Worm (Caenorhabditis elegans): ENCODE data around the gene unc-69.

The unc-69 gene

ce11 chrIII:10331232-10331631 lies 12.5 kb downstream of the unc-69 start:
- TF ChIP-seq nhr-237 (tag; optimal IDR thresholded peaks at IDR 0.05): no peak
- no peak for TF ChIP-seq unc-86 (tag; optimal IDR thresholded peaks at IDR 0.05)
- TF ChIP-seq ces-1 (GFP tag; optimal IDR thresholded peaks at IDR 0.05): no peak
- TF ChIP-seq ceh-8 (GFP tag; optimal IDR thresholded peaks at IDR 0.05): no peak
- no peak for TF ChIP-seq mdl-1 (tag; optimal IDR thresholded peaks at IDR 0.05)
- no peak for TF ChIP-seq hpl-2 (GFP tag; optimal IDR thresholded peaks at IDR 0.05)
- TF ChIP-seq alr-1 (tag; optimal IDR thresholded peaks at IDR 0.05; ENCODE audit: borderline replicate concordance): no peak
- TF ChIP-seq pqm-1 (tag; optimal IDR thresholded peaks at IDR 0.05): no peak
- no peak for TF ChIP-seq swsn-7 (tag; optimal IDR thresholded peaks at IDR 0.05)
- no peak for TF ChIP-seq F16B12.6 (tag; optimal IDR thresholded peaks at IDR 0.05)
- no peak for TF ChIP-seq sox-4 (tag; optimal IDR thresholded peaks at IDR 0.05)
- no peak for TF ChIP-seq nhr-12 (tag; optimal IDR thresholded peaks at IDR 0.05)
- no peak for TF ChIP-seq ceh-63 (GFP tag; optimal IDR thresholded peaks at IDR 0.05)
- no peak for TF ChIP-seq sptf-1 (tag; optimal IDR thresholded peaks at IDR 0.05)
- no peak for TF ChIP-seq ets-5 (GFP tag; IDR thresholded peaks at IDR 0.05)
- TF ChIP-seq nhr-77 (tag; optimal IDR thresholded peaks at IDR 0.05): no peak
- TF ChIP-seq elt-2 (tag; optimal IDR thresholded peaks at IDR 0.05): no peak
- TF ChIP-seq unc-98 (GFP tag; IDR thresholded peaks at IDR 0.05): no peak
- TF ChIP-seq C04F5.9 (tag; optimal IDR thresholded peaks at IDR 0.05): no peak
- TF ChIP-seq nhr-20 (tag; optimal IDR thresholded peaks at IDR 0.05): peak; percentile 0
- TF ChIP-seq ceh-82 (tag; optimal IDR thresholded peaks at IDR 0.05): no peak
- TF ChIP-seq C34B4.2 (tag; optimal IDR thresholded peaks at IDR 0.05): no peak
- TF ChIP-seq vab-15 (tag; optimal IDR thresholded peaks at IDR 0.05): no peak
- TF ChIP-seq unc-30 (tag; optimal IDR thresholded peaks at IDR 0.05): no peak
- no peak for TF ChIP-seq C16A3.4 (tag; optimal IDR thresholded peaks at IDR 0.05)
- TF ChIP-seq nhr-11 (tag; optimal IDR thresholded peaks at IDR 0.05): no peak
- TF ChIP-seq tbx-2 (tag; optimal IDR thresholded peaks at IDR 0.05): no peak
- TF ChIP-seq efl-3 (GFP tag; optimal IDR thresholded peaks at IDR 0.05): no peak
- TF ChIP-seq elt-3 (tag; optimal IDR thresholded peaks at IDR 0.05): no peak
- no peak for TF ChIP-seq sup-37 (GFP tag; optimal IDR thresholded peaks at IDR 0.05)
- TF ChIP-seq nhr-19 (GFP tag; conservative IDR thresholded peaks at IDR 0.05): no peak
- no peak for TF ChIP-seq ceh-88 (GFP tag; IDR thresholded peaks at IDR 0.05)
- TF ChIP-seq ztf-11 (tag; optimal IDR thresholded peaks at IDR 0.05): no peak
- no peak for TF ChIP-seq zip-4 (GFP tag; optimal IDR thresholded peaks at IDR 0.05)
- TF ChIP-seq mab-9 (GFP tag; IDR thresholded peaks at IDR 0.05): no peak
- peak; percentile 38 for TF ChIP-seq mep-1 (tag; optimal IDR thresholded peaks at IDR 0.05)
- peak; percentile 46 for TF ChIP-seq lin-14 (GFP tag; optimal IDR thresholded peaks at IDR 0.05)
- no peak for TF ChIP-seq fkh-10 (GFP tag; optimal IDR thresholded peaks at IDR 0.05)
- no peak for TF ChIP-seq nhr-76 (tag; optimal IDR thresholded peaks at IDR 0.05)
- TF ChIP-seq dsc-1 (tag; optimal IDR thresholded peaks at IDR 0.05): no peak
- TF ChIP-seq fkh-4 (tag; optimal IDR thresholded peaks at IDR 0.05; ENCODE audit: borderline replicate concordance): no peak
- no peak for TF ChIP-seq unc-130 (tag; optimal IDR thresholded peaks at IDR 0.05)
- no peak for TF ChIP-seq rnt-1 (tag; optimal IDR thresholded peaks at IDR 0.05)
- no peak for TF ChIP-seq hlh-17 (GFP tag; optimal IDR thresholded peaks at IDR 0.05; ENCODE audit: borderline replicate concordance)
- no peak for TF ChIP-seq Y116A8C.19 (tag; optimal IDR thresholded peaks at IDR 0.05; ENCODE audit: borderline replicate concordance)
- no peak for TF ChIP-seq pax-3 (tag; optimal IDR thresholded peaks at IDR 0.05)
- no peak for TF ChIP-seq skn-1 (tag; optimal IDR thresholded peaks at IDR 0.05)
- peak; percentile 25 for TF ChIP-seq nhr-71 (tag; optimal IDR thresholded peaks at IDR 0.05)
- no peak for TF ChIP-seq tlp-1 (tag; optimal IDR thresholded peaks at IDR 0.05)
- 0 out of 2 replicates have a peak, but pooled peaks have one; percentile 16 for TF ChIP-seq isw-1 (GFP tag; IDR thresholded peaks at IDR 0.05)
- no peak for TF ChIP-seq jun-1 (tag; optimal IDR thresholded peaks at IDR 0.05)
- peak; percentile 14 for TF ChIP-seq fos-1 (tag; optimal IDR thresholded peaks at IDR 0.05)
- TF ChIP-seq ztf-4 (tag; optimal IDR thresholded peaks at IDR 0.05): no peak
- TF ChIP-seq fkh-8 (tag; optimal IDR thresholded peaks at IDR 0.05): no peak
